Worm (Caenorhabditis elegans) whole organism, L3 larva: ENCODE data around the gene E01G4.5.

Experiments
- R02D3.7 ChIP-seq: fragments of 150-350 bp; optimal IDR thresholded peaks from 2 replicates; lab custom pipeline; 2014; ENCODE audit warnings: missing biosample characterization, missing genetic modification characterization
- ZK546.5 ChIP-seq: sonication (generic microtip); optimal IDR thresholded peaks from 2 replicates; lab custom pipeline; 2017; ENCODE audit warnings: missing biosample characterization, missing genetic modification characterization
- aly-2 ChIP-seq: fragments of 150-350 bp; optimal IDR thresholded peaks from 2 replicates; lab custom pipeline; 2014; ENCODE audit warnings: missing biosample characterization, missing genetic modification characterization
- ceh-16 ChIP-seq: sonication (generic microtip); optimal IDR thresholded peaks from 2 replicates; lab custom pipeline; 2017; ENCODE audit warnings: missing biosample characterization, missing genetic modification characterization
- ceh-28 ChIP-seq: fragments of 150-350 bp; optimal IDR thresholded peaks from 2 replicates; lab custom pipeline; 2014; ENCODE audit warnings: missing biosample characterization, missing genetic modification reagents, missing genetic modification characterization
- ceh-82 ChIP-seq: fragments of 150-350 bp; optimal IDR thresholded peaks from 2 replicates; lab custom pipeline; 2014; ENCODE audit warnings: missing biosample characterization, missing genetic modification characterization
- ceh-9 ChIP-seq: sonication (generic microtip); optimal IDR thresholded peaks from 2 replicates; lab custom pipeline; 2018; ENCODE audit warnings: missing biosample characterization, missing genetic modification characterization
- daf-12 ChIP-seq: fragments of 150-350 bp; optimal IDR thresholded peaks from 2 replicates; lab custom pipeline; 2014; ENCODE audit warnings: missing biosample characterization, missing genetic modification reagents, missing genetic modification characterization
- egl-5 ChIP-seq: fragments of 150-350 bp; optimal IDR thresholded peaks from 2 replicates; lab custom pipeline; 2017; ENCODE audit warnings: missing biosample characterization, missing genetic modification reagents, missing genetic modification characterization, inconsistent platforms
- elt-2 ChIP-seq: sonication (generic microtip); optimal IDR thresholded peaks from 2 replicates; lab custom pipeline; 2016; ENCODE audit warnings: missing genetic modification reagents, mild to moderate bottlenecking, missing genetic modification characterization, missing compliant biosample characterization
- elt-3 ChIP-seq, 3 experiments: fragments of 150-350 bp in 1 of 3; sonication (generic microtip) in 2 of 3; optimal IDR thresholded peaks; 2 replicates in 2 of 3; 4 replicates in 1 of 3; lab custom pipeline; 2014 to 2017; ENCODE audit warnings: missing biosample characterization in 3 of 3, missing genetic modification characterization in 3 of 3
- eor-1 ChIP-seq, 2 experiments: fragments of 150-350 bp; optimal IDR thresholded peaks; 2 replicates each; lab custom pipeline; 2014 to 2018; ENCODE audit warnings: missing biosample characterization in 2 of 2, missing genetic modification characterization in 2 of 2
- fkh-10 ChIP-seq: sonication (generic microtip); optimal IDR thresholded peaks from 2 replicates; lab custom pipeline; 2017; ENCODE audit warnings: missing biosample characterization, missing genetic modification reagents, missing genetic modification characterization
- fkh-2 ChIP-seq: fragments of 150-350 bp; optimal IDR thresholded peaks from 2 replicates; lab custom pipeline; 2014; ENCODE audit warnings: missing biosample characterization, missing genetic modification reagents, missing genetic modification characterization
- fos-1 ChIP-seq: fragments of 150-350 bp; optimal IDR thresholded peaks from 2 replicates; lab custom pipeline; 2014; ENCODE audit warnings: missing biosample characterization, missing genetic modification characterization
- hmg-11 ChIP-seq: sonication (generic microtip); optimal IDR thresholded peaks from 2 replicates; lab custom pipeline; 2016; ENCODE audit warnings: missing genetic modification characterization, missing compliant biosample characterization
- jun-1 ChIP-seq: fragments of 150-350 bp; optimal IDR thresholded peaks from 2 replicates; lab custom pipeline; 2014; ENCODE audit warnings: missing biosample characterization, missing genetic modification reagents, missing genetic modification characterization
- lin-39 ChIP-seq: fragments of 150-350 bp; optimal IDR thresholded peaks from 2 replicates; lab custom pipeline; 2018; ENCODE audit warnings: missing biosample characterization, missing genetic modification reagents, missing genetic modification characterization
- lsy-12 ChIP-seq: sonication (generic microtip); optimal IDR thresholded peaks from 2 replicates; lab custom pipeline; 2016; ENCODE audit warnings: mild to moderate bottlenecking, missing genetic modification characterization, missing compliant biosample characterization
- mdl-1 ChIP-seq: fragments of 150-350 bp; optimal IDR thresholded peaks from 2 replicates; lab custom pipeline; 2014; ENCODE audit warnings: missing biosample characterization, missing genetic modification characterization
- nfya-1 ChIP-seq: sonication (generic microtip); optimal IDR thresholded peaks from 2 replicates; lab custom pipeline; 2017; ENCODE audit warnings: missing genetic modification characterization, mild to moderate bottlenecking, missing compliant biosample characterization, antibody characterized with exemption, moderate library complexity; ENCODE audit not compliant: insufficient read depth
- nhr-11 ChIP-seq: fragments of 150-350 bp; optimal IDR thresholded peaks from 2 replicates; lab custom pipeline; 2014; ENCODE audit warnings: missing biosample characterization, missing genetic modification characterization
- nhr-12 ChIP-seq: fragments of 150-350 bp; optimal IDR thresholded peaks from 2 replicates; lab custom pipeline; 2014; ENCODE audit warnings: missing biosample characterization, missing genetic modification characterization
- nhr-23 ChIP-seq: fragments of 150-350 bp; optimal IDR thresholded peaks from 2 replicates; lab custom pipeline; 2014; ENCODE audit warnings: missing biosample characterization, missing genetic modification reagents, missing genetic modification characterization
- nhr-237 ChIP-seq: fragments of 150-350 bp; optimal IDR thresholded peaks from 2 replicates; lab custom pipeline; 2014; ENCODE audit warnings: missing biosample characterization, missing genetic modification characterization
- nhr-28 ChIP-seq: fragments of 150-350 bp; optimal IDR thresholded peaks from 2 replicates; lab custom pipeline; 2014; ENCODE audit warnings: missing biosample characterization, missing genetic modification characterization
- nhr-43 ChIP-seq: sonication (generic microtip); optimal IDR thresholded peaks from 2 replicates; lab custom pipeline; 2016; ENCODE audit warnings: mild to moderate bottlenecking, missing genetic modification characterization, missing compliant biosample characterization; ENCODE audit not compliant: poor library complexity, severe bottlenecking
- nhr-67 ChIP-seq: fragments of 150-350 bp; optimal IDR thresholded peaks from 2 replicates; lab custom pipeline; 2014; ENCODE audit warnings: missing biosample characterization, missing genetic modification characterization
- nhr-76 ChIP-seq: fragments of 150-350 bp; sonication (generic microtip); optimal IDR thresholded peaks from 5 replicates; lab custom pipeline; 2014; ENCODE audit warnings: missing biosample characterization, missing genetic modification characterization
- pha-4 ChIP-seq: fragments of 150-350 bp; optimal IDR thresholded peaks from 2 replicates; lab custom pipeline; 2014; ENCODE audit warnings: missing biosample characterization, missing genetic modification reagents, missing genetic modification characterization
- skn-1 ChIP-seq: fragments of 150-350 bp; optimal IDR thresholded peaks from 2 replicates; lab custom pipeline; 2014; ENCODE audit warnings: missing biosample characterization, missing genetic modification characterization
- snpc-4 ChIP-seq: fragments of 150-350 bp; optimal IDR thresholded peaks from 2 replicates; lab custom pipeline; 2014; ENCODE audit warnings: missing biosample characterization, missing genetic modification characterization
- tbx-2 ChIP-seq: sonication (generic microtip); optimal IDR thresholded peaks from 2 replicates; lab custom pipeline; 2016; ENCODE audit warnings: mild to moderate bottlenecking, missing genetic modification characterization, missing compliant biosample characterization
- unc-62 ChIP-seq: fragments of 150-350 bp; sonication (generic microtip); optimal IDR thresholded peaks from 4 replicates; lab custom pipeline; 2014; ENCODE audit warnings: missing biosample characterization, missing genetic modification reagents, missing genetic modification characterization
- zag-1 ChIP-seq: fragments of 150-350 bp; optimal IDR thresholded peaks from 2 replicates; lab custom pipeline; 2014; ENCODE audit warnings: missing biosample characterization, missing genetic modification characterization
- ztf-11 ChIP-seq: fragments of 150-350 bp; optimal IDR thresholded peaks from 2 replicates; lab custom pipeline; 2014; ENCODE audit warnings: missing biosample characterization, missing genetic modification characterization
- ztf-4 ChIP-seq: fragments of 150-350 bp; optimal IDR thresholded peaks from 2 replicates; lab custom pipeline; 2014; ENCODE audit warnings: missing biosample characterization, missing genetic modification characterization

E01G4.5 gene

ce11 chrII:13447668-13448067, 24.5 kb upstream of the E01G4.5 start (continued):
- TF ChIP-seq daf-12 (tag; lab: Kevin White, UChicago), result no peak
- no peak for TF ChIP-seq nhr-12 (tag; lab: Kevin White, UChicago)
- peak; percentile 22 for TF ChIP-seq unc-62 (GFP tag; lab: Kevin White, UChicago)
- no peak for TF ChIP-seq ZK546.5 (tag; lab: Kevin White, UChicago)
- peak; percentile 57 for TF ChIP-seq jun-1
- no peak for TF ChIP-seq nhr-237 (tag; lab: Kevin White, UChicago)
- no peak for TF ChIP-seq mdl-1 (tag; lab: Kevin White, UChicago)
- TF ChIP-seq lsy-12 (tag; lab: Kevin White, UChicago), result no peak
- no peak for TF ChIP-seq ceh-9
- peak; percentile 5 for TF ChIP-seq tbx-2 (tag; lab: Kevin White, UChicago)
- peak; percentile 77 for TF ChIP-seq lin-39 (tag; lab: Kevin White, UChicago)
- peak; percentile 64 for TF ChIP-seq ceh-28 (tag; lab: Kevin White, UChicago)
- TF ChIP-seq pha-4 (tag; lab: Kevin White, UChicago), result peak; percentile 97
- TF ChIP-seq nhr-76, result no peak
- TF ChIP-seq ceh-16 (tag; lab: Kevin White, UChicago), result no peak
- TF ChIP-seq ztf-4 (tag; lab: Kevin White, UChicago), result no peak
- TF ChIP-seq egl-5 (tag; lab: Kevin White, UChicago), result peak; percentile 84
- TF ChIP-seq nhr-43 (tag; lab: Kevin White, UChicago), result peak; percentile 34
- TF ChIP-seq nhr-67, result no peak
- TF ChIP-seq nhr-28 (tag; lab: Kevin White, UChicago), result no peak
- no peak for TF ChIP-seq fos-1
- TF ChIP-seq aly-2 (tag; lab: Kevin White, UChicago), result no peak
- TF ChIP-seq ceh-82 (tag; lab: Kevin White, UChicago), result no peak

ce11 chrII:13451321-13451720, 20.9 kb upstream of the E01G4.5 start:
- TF ChIP-seq fkh-2 (tag; lab: Kevin White, UChicago), result no peak
- no peak for TF ChIP-seq elt-2 (tag; lab: Kevin White, UChicago)
- TF ChIP-seq ceh-9, result no peak
- no peak for TF ChIP-seq nhr-237 (tag; lab: Kevin White, UChicago)
- no peak for TF ChIP-seq nhr-28 (tag; lab: Kevin White, UChicago)
- TF ChIP-seq nhr-23 (tag; lab: Kevin White, UChicago), result no peak
- TF ChIP-seq nhr-11 (tag; lab: Kevin White, UChicago), result no peak
- TF ChIP-seq ztf-11 (tag; lab: Kevin White, UChicago), result no peak
- TF ChIP-seq daf-12 (tag; lab: Kevin White, UChicago), result no peak
- TF ChIP-seq tbx-2 (tag; lab: Kevin White, UChicago), result no peak
- TF ChIP-seq aly-2 (tag; lab: Kevin White, UChicago), result no peak
- no peak for TF ChIP-seq fkh-10 (GFP tag; lab: Kevin White, UChicago)
- no peak for TF ChIP-seq lin-39 (tag; lab: Kevin White, UChicago)
- TF ChIP-seq R02D3.7, result no peak
- TF ChIP-seq fos-1, result no peak
- TF ChIP-seq zag-1 (tag; lab: Kevin White, UChicago), result no peak
- no peak for TF ChIP-seq nhr-76
- TF ChIP-seq skn-1 (tag; lab: Kevin White, UChicago), result no peak
- no peak for TF ChIP-seq snpc-4 (tag; lab: Kevin White, UChicago)
- no peak for TF ChIP-seq eor-1 (tag; optimal IDR thresholded peaks at IDR 0.05; lab: Kevin White, UChicago)

ce11 chrII:13454839-13455238, 17.4 kb upstream of the E01G4.5 start:
- TF ChIP-seq ceh-28 (tag; lab: Kevin White, UChicago) (peak; percentile 53), ztf-11 (tag; lab: Kevin White, UChicago) (no peak), nhr-237 (tag; lab: Kevin White, UChicago) (no peak), elt-3 (tag; optimal IDR thresholded peaks at IDR 0.05; lab: Kevin White, UChicago) (no peak)

- TF ChIP-seq nhr-23 (tag; lab: Kevin White, UChicago), result no peak
- TF ChIP-seq eor-1 (tag; optimal IDR thresholded peaks at IDR 0.05; lab: Kevin White, UChicago), result no peak
- TF ChIP-seq nhr-28 (tag; lab: Kevin White, UChicago), result no peak
- peak; percentile 61 for TF ChIP-seq lin-39 (tag; lab: Kevin White, UChicago)
- peak; percentile 40 for TF ChIP-seq elt-2 (tag; lab: Kevin White, UChicago)
- peak; percentile 32 for TF ChIP-seq hmg-11
- peak; percentile 36 for TF ChIP-seq snpc-4 (tag; lab: Kevin White, UChicago)
- no peak for TF ChIP-seq unc-62 (GFP tag; lab: Kevin White, UChicago)
- peak; percentile 58 for TF ChIP-seq nfya-1 (tag; lab: Kevin White, UChicago)
- peak; percentile 73 for TF ChIP-seq pha-4 (tag; lab: Kevin White, UChicago)
- TF ChIP-seq fkh-2 (tag; lab: Kevin White, UChicago), result no peak
Measured at ce11 chrII:13456622-13457021, 15.6 kb upstream of the E01G4.5 start.
